Fruit fly (Drosophila melanogaster) whole organism, embryonic: Measurements from ENCODE around the gene CG1896.

ENCODE experiments used
- ATbp ChIP-seq: fragments of 200-800 bp; sonication (Bioruptor generic); optimal IDR thresholded peaks from 2 replicates; lab custom pipeline; 2017; ENCODE audit warnings: missing biosample characterization, mild to moderate bottlenecking, missing genetic modification characterization, missing genetic modification reagents
- Ada2b ChIP-seq: fragments of 200-800 bp; sonication (Bioruptor generic); IDR thresholded peaks from 2 replicates; pipeline ENCODE4 v1.3.6; 2022; ENCODE audit warnings: missing biosample characterization, missing genetic modification characterization
- Asciz ChIP-seq: fragments of 200-800 bp; sonication (Bioruptor generic); optimal IDR thresholded peaks from 2 replicates; lab custom pipeline; 2017; ENCODE audit warnings: missing biosample characterization, mild to moderate bottlenecking, missing genetic modification characterization, missing genetic modification reagents
- CG10209 ChIP-seq: fragments of 200-800 bp; sonication (Bioruptor generic); optimal IDR thresholded peaks from 3 replicates; lab custom pipeline; 2017; ENCODE audit warnings: missing biosample characterization, mild to moderate bottlenecking, missing genetic modification characterization, missing genetic modification reagents
- CG10366 ChIP-seq: fragments of 200-800 bp; sonication (Bioruptor generic); IDR thresholded peaks from 2 replicates; pipeline ENCODE4 v1.3.6; 2022; ENCODE audit warnings: missing biosample characterization, missing genetic modification characterization
- CG11085 ChIP-seq: fragments of 200-800 bp; sonication (Bioruptor generic); IDR thresholded peaks from 2 replicates; pipeline ENCODE4 v1.3.6; 2022; ENCODE audit warnings: missing biosample characterization, missing genetic modification characterization
- CG11504 ChIP-seq: fragments of 200-800 bp; sonication (Bioruptor generic); optimal IDR thresholded peaks from 3 replicates; lab custom pipeline; 2019; ENCODE audit warnings: missing biosample characterization, mild to moderate bottlenecking, missing genetic modification characterization, moderate library complexity
- CG11696 ChIP-seq: fragments of 200-800 bp; sonication (Bioruptor generic); IDR thresholded peaks from 2 replicates; pipeline ENCODE4 v1.3.6; 2022; ENCODE audit warnings: missing biosample characterization, missing genetic modification characterization
- CG12299 ChIP-seq: fragments of 200-800 bp; sonication (Bioruptor generic); optimal IDR thresholded peaks from 2 replicates; lab custom pipeline; 2018; ENCODE audit warnings: missing biosample characterization, mild to moderate bottlenecking, missing genetic modification characterization
- CG15479 ChIP-seq: fragments of 200-800 bp; sonication (Bioruptor generic); optimal IDR thresholded peaks from 3 replicates; lab custom pipeline; 2019; ENCODE audit warnings: missing biosample characterization, mild to moderate bottlenecking, missing genetic modification characterization, moderate library complexity
- CG15514 ChIP-seq: fragments of 200-800 bp; sonication (Bioruptor generic); optimal IDR thresholded peaks from 3 replicates; lab custom pipeline; 2017; ENCODE audit warnings: missing biosample characterization, missing genetic modification characterization, mild to moderate bottlenecking, moderate library complexity, missing genetic modification reagents
- CG15696 ChIP-seq: fragments of 200-800 bp; sonication (Bioruptor generic); optimal IDR thresholded peaks from 2 replicates; lab custom pipeline; 2019; ENCODE audit warnings: missing biosample characterization, mild to moderate bottlenecking, missing genetic modification characterization, moderate library complexity
- CG1647 ChIP-seq: fragments of 200-800 bp; sonication (Bioruptor generic); optimal IDR thresholded peaks from 3 replicates; lab custom pipeline; 2016; ENCODE audit warnings: missing biosample characterization, missing genetic modification characterization
- CG17912 ChIP-seq: fragments of 200-800 bp; sonication (Bioruptor generic); optimal IDR thresholded peaks from 2 replicates; lab custom pipeline; 2018; ENCODE audit warnings: missing biosample characterization, mild to moderate bottlenecking, missing genetic modification characterization
- CG18476 ChIP-seq: fragments of 200-800 bp; sonication (Bioruptor generic); optimal IDR thresholded peaks from 2 replicates; lab custom pipeline; 2016; ENCODE audit warnings: missing biosample characterization, mild to moderate bottlenecking, missing genetic modification characterization
- CG18619 ChIP-seq: fragments of 200-800 bp; sonication (Bioruptor generic); optimal IDR thresholded peaks from 3 replicates; lab custom pipeline; 2017; ENCODE audit warnings: missing biosample characterization, mild to moderate bottlenecking, missing genetic modification characterization
- CG2712 ChIP-seq: fragments of 200-800 bp; optimal IDR thresholded peaks from 3 replicates; lab custom pipeline; 2019; ENCODE audit warnings: missing biosample characterization, mild to moderate bottlenecking, missing genetic modification characterization, moderate library complexity
- CG34224 ChIP-seq: fragments of 200-800 bp; sonication (Bioruptor generic); IDR thresholded peaks from 3 replicates; pipeline ENCODE4 v1.3.6; 2022; ENCODE audit warnings: missing biosample characterization, missing genetic modification characterization; ENCODE audit not compliant: partially characterized antibody
- CG5180 ChIP-seq: fragments of 200-800 bp; sonication (Bioruptor generic); optimal IDR thresholded peaks from 3 replicates; lab custom pipeline; 2017; ENCODE audit warnings: missing biosample characterization, missing genetic modification characterization, mild to moderate bottlenecking, moderate library complexity, missing genetic modification reagents
- CG6854 ChIP-seq: fragments of 200-800 bp; sonication (Bioruptor generic); optimal IDR thresholded peaks from 3 replicates; lab custom pipeline; 2017; ENCODE audit warnings: missing biosample characterization, mild to moderate bottlenecking, missing genetic modification characterization
- CG8281 ChIP-seq: fragments of 200-800 bp; sonication (Bioruptor generic); optimal IDR thresholded peaks from 2 replicates; lab custom pipeline; 2018; ENCODE audit warnings: missing biosample characterization, mild to moderate bottlenecking, missing genetic modification characterization, moderate library complexity
- CHES-1-like ChIP-seq: fragments of 200-800 bp; sonication (Bioruptor generic); optimal IDR thresholded peaks from 2 replicates; lab custom pipeline; 2016; ENCODE audit warnings: missing biosample characterization, missing genetic modification characterization
- CrebB ChIP-seq: fragments of 200-800 bp; sonication (Bioruptor generic); optimal IDR thresholded peaks from 3 replicates; lab custom pipeline; 2018; ENCODE audit warnings: missing biosample characterization, mild to moderate bottlenecking, missing genetic modification characterization
- Fer3 ChIP-seq: fragments of 200-800 bp; sonication (Bioruptor generic); optimal IDR thresholded peaks from 2 replicates; lab custom pipeline; 2018; ENCODE audit warnings: missing biosample characterization, mild to moderate bottlenecking, missing genetic modification characterization, moderate library complexity
- HmgD ChIP-seq: fragments of 200-800 bp; sonication (Bioruptor generic); optimal IDR thresholded peaks from 3 replicates; lab custom pipeline; 2016; ENCODE audit warnings: missing biosample characterization, missing genetic modification characterization
- Hsf ChIP-seq: fragments of 200-800 bp; sonication (Bioruptor generic); optimal IDR thresholded peaks from 3 replicates; lab custom pipeline; 2016; ENCODE audit warnings: missing biosample characterization, missing genetic modification characterization
- Meics ChIP-seq: fragments of 200-800 bp; sonication (Bioruptor generic); optimal IDR thresholded peaks from 2 replicates; lab custom pipeline; 2017; ENCODE audit warnings: missing biosample characterization, mild to moderate bottlenecking, missing genetic modification characterization
- Oaz ChIP-seq: fragments of 200-800 bp; sonication (Bioruptor generic); IDR thresholded peaks from 2 replicates; pipeline ENCODE4 v1.3.6; 2022; ENCODE audit warnings: missing biosample characterization, missing genetic modification characterization
- Sox102F ChIP-seq: fragments of 200-800 bp; sonication (Bioruptor generic); optimal IDR thresholded peaks from 2 replicates; lab custom pipeline; 2018; ENCODE audit warnings: missing biosample characterization, mild to moderate bottlenecking, missing genetic modification characterization, moderate library complexity
- TFAM ChIP-seq: fragments of 200-800 bp; sonication (Bioruptor generic); optimal IDR thresholded peaks from 2 replicates; lab custom pipeline; 2017; ENCODE audit warnings: missing biosample characterization, missing genetic modification characterization, inconsistent platforms
- Vsx1 ChIP-seq: fragments of 200-800 bp; sonication (Bioruptor generic); optimal IDR thresholded peaks from 2 replicates; lab custom pipeline; 2017; ENCODE audit warnings: missing biosample characterization, mild to moderate bottlenecking, missing genetic modification characterization, missing genetic modification reagents
- ac ChIP-seq: fragments of 200-800 bp; sonication (Bioruptor generic); optimal IDR thresholded peaks from 3 replicates; lab custom pipeline; 2017; ENCODE audit warnings: missing biosample characterization, mild to moderate bottlenecking, missing genetic modification characterization
- disco-r ChIP-seq: fragments of 200-800 bp; sonication (Bioruptor generic); optimal IDR thresholded peaks from 2 replicates; lab custom pipeline; 2016; ENCODE audit warnings: missing biosample characterization, missing genetic modification characterization
- ftz-f1 ChIP-seq: fragments of 200-800 bp; sonication (Bioruptor generic); optimal IDR thresholded peaks from 2 replicates; lab custom pipeline; 2016; ENCODE audit warnings: missing biosample characterization, missing genetic modification characterization
- gt ChIP-seq: fragments of 200-800 bp; sonication (Bioruptor generic); IDR thresholded peaks from 2 replicates; pipeline ENCODE4 v1.3.6; 2022; ENCODE audit warnings: missing biosample characterization, missing genetic modification characterization
- her ChIP-seq: fragments of 200-800 bp; sonication (Bioruptor generic); optimal IDR thresholded peaks from 2 replicates; lab custom pipeline; 2016; ENCODE audit warnings: missing biosample characterization, missing genetic modification characterization
- ind ChIP-seq: fragments of 200-800 bp; sonication (Bioruptor generic); optimal IDR thresholded peaks from 3 replicates; lab custom pipeline; 2016; ENCODE audit warnings: missing biosample characterization, missing genetic modification characterization
- inv ChIP-seq: fragments of 200-800 bp; sonication (Bioruptor generic); IDR thresholded peaks from 2 replicates; pipeline ENCODE4 v1.3.6; 2022; ENCODE audit warnings: missing biosample characterization, missing genetic modification characterization; ENCODE audit not compliant: partially characterized antibody
- lab ChIP-seq: fragments of 200-800 bp; sonication (Bioruptor generic); optimal IDR thresholded peaks from 3 replicates; lab custom pipeline; 2017; ENCODE audit warnings: missing biosample characterization, missing genetic modification characterization, mild to moderate bottlenecking, moderate library complexity, missing genetic modification reagents
- luna ChIP-seq: fragments of 200-800 bp; sonication (Bioruptor generic); optimal IDR thresholded peaks from 2 replicates; lab custom pipeline; 2016; ENCODE audit warnings: missing biosample characterization, missing genetic modification characterization
- mam ChIP-seq: fragments of 200-800 bp; sonication (Bioruptor generic); optimal IDR thresholded peaks from 3 replicates; lab custom pipeline; 2016; ENCODE audit warnings: missing biosample characterization, missing genetic modification characterization
- nerfin-1 ChIP-seq: fragments of 200-800 bp; sonication (Bioruptor generic); optimal IDR thresholded peaks from 3 replicates; lab custom pipeline; 2019; ENCODE audit warnings: missing biosample characterization, mild to moderate bottlenecking, missing genetic modification characterization, moderate library complexity
- nerfin-2 ChIP-seq: fragments of 200-800 bp; sonication (Bioruptor generic); IDR thresholded peaks from 2 replicates; pipeline ENCODE4 v1.3.6; 2022; ENCODE audit warnings: missing biosample characterization, missing genetic modification characterization; ENCODE audit not compliant: partially characterized antibody
- row ChIP-seq: fragments of 200-800 bp; sonication (Bioruptor generic); IDR thresholded peaks from 3 replicates; pipeline ENCODE4 v1.3.6; 2022; ENCODE audit warnings: missing biosample characterization, missing genetic modification characterization
- sc ChIP-seq, 3 experiments: fragments of >200 bp in 2 of 3; fragments of 200-800 bp in 1 of 3; sonication (Bioruptor generic) in 1 of 3; optimal IDR thresholded peaks; 2 replicates in 2 of 3; 3 replicates in 1 of 3; lab custom pipeline; 2017; ENCODE audit warnings: mild to moderate bottlenecking in 1 of 3, missing biosample characterization in 1 of 3, missing genetic modification characterization in 1 of 3, missing genetic modification reagents in 1 of 3
- sqz ChIP-seq: fragments of 200-800 bp; sonication (Bioruptor generic); optimal IDR thresholded peaks from 3 replicates; lab custom pipeline; 2018; ENCODE audit warnings: missing biosample characterization, mild to moderate bottlenecking, missing genetic modification characterization
- tll ChIP-seq, 2 experiments: fragments of 200-800 bp in 1 of 2; fragments of >200 bp in 1 of 2; sonication (Bioruptor generic) in 1 of 2; optimal IDR thresholded peaks; 2 replicates each; lab custom pipeline; 2017 to 2019; ENCODE audit warnings: missing biosample characterization in 2 of 2, missing genetic modification characterization in 2 of 2, mild to moderate bottlenecking in 1 of 2, moderate library complexity in 1 of 2
- zfh2 ChIP-seq: fragments of 200-800 bp; sonication (Bioruptor generic); optimal IDR thresholded peaks from 2 replicates; lab custom pipeline; 2016; ENCODE audit warnings: missing biosample characterization, missing genetic modification characterization

CG1896 gene

dm6 chr3R:31724580-31725320 lies 19.3 kb upstream of the CG1896 start (continued):
- TF ChIP-seq gt (GFP tag; lab: Robert Waterston, UW) (no peak), TFAM (GFP tag; lab: Kevin White, UChicago) (no peak), HmgD (GFP tag; lab: Kevin White, UChicago) (no peak), Oaz (GFP tag; lab: Robert Waterston, UW) (no peak), CHES-1-like (GFP tag; lab: Kevin White, UChicago) (no peak), CG18476 (GFP tag; lab: Kevin White, UChicago) (no peak), ind (GFP tag; lab: Kevin White, UChicago) (no peak), ftz-f1 (GFP tag; lab: Kevin White, UChicago) (no peak), Fer3 (tag; lab: Kevin White, UChicago) (no peak), sqz (GFP tag; lab: Kevin White, UChicago) (no peak), disco-r (GFP tag; lab: Kevin White, UChicago) (no peak), CG34224 (peak; percentile 37; the same call in 1 of the 3 replicates), CG17912 (no peak), CG12299 (tag; lab: Kevin White, UChicago) (no peak), CG8281 (tag; lab: Kevin White, UChicago) (no peak), CG15514 (GFP tag; lab: Kevin White, UChicago) (no peak), CG1647 (no peak), CrebB (tag; lab: Kevin White, UChicago) (no peak), CG11696 (peak; percentile 80), tll (GFP tag; optimal IDR thresholded peaks at IDR 0.05; lab: Kevin White, UChicago) (peak in 1 of 2 experiments; percentile 11), Hsf (GFP tag; lab: Kevin White, UChicago) (no peak), CG5180 (no peak), luna (no peak), sc (optimal IDR thresholded peaks at IDR 0.05; lab: Kevin White, UChicago) (no peak), sc (GFP tag; optimal IDR thresholded peaks at IDR 0.05; lab: Kevin White, UChicago) (no peak), row (GFP tag; lab: Robert Waterston, UW) (0 out of 3 replicates have a peak, but pooled peaks have one; percentile 6), nerfin-1 (no peak), mam (GFP tag; lab: Kevin White, UChicago) (no peak), inv (GFP tag; lab: Robert Waterston, UW) (no peak), CG10209 (GFP tag; lab: Kevin White, UChicago) (no peak), Ada2b (no peak), CG11504 (tag; lab: Kevin White, UChicago) (no peak), CG15479 (GFP tag; lab: Kevin White, UChicago) (no peak), ATbp (GFP tag; lab: Kevin White, UChicago) (no peak), CG10366 (GFP tag; lab: Robert Waterston, UW) (no peak), her (peak; percentile 31), CG2712 (tag; lab: Kevin White, UChicago) (no peak), lab (GFP tag; lab: Kevin White, UChicago) (peak; percentile 24), Sox102F (GFP tag; lab: Kevin White, UChicago) (no peak), zfh2 (no peak), CG18619 (GFP tag; lab: Kevin White, UChicago) (no peak), nerfin-2 (GFP tag; lab: Robert Waterston, UW) (no peak), CG11085 (no peak), CG6854 (no peak), Asciz (GFP tag; lab: Kevin White, UChicago) (no peak), Vsx1 (GFP tag; lab: Kevin White, UChicago) (no peak), Meics (GFP tag; lab: Kevin White, UChicago) (peak; percentile 12), CG15696 (tag; lab: Kevin White, UChicago) (no peak), ac (GFP tag; lab: Kevin White, UChicago) (no peak)
